Fruit fly (Drosophila melanogaster) whole organism, embryonic: ENCODE data around the gene Sap30.

Experiments used
- Ada2b ChIP-seq: fragments of 200-800 bp; sonication (Bioruptor generic); IDR thresholded peaks from 2 replicates; pipeline ENCODE4 v1.3.6; 2022; ENCODE audit warnings: missing biosample characterization, missing genetic modification characterization
- Asciz ChIP-seq: fragments of 200-800 bp; sonication (Bioruptor generic); optimal IDR thresholded peaks from 2 replicates; lab custom pipeline; 2017; ENCODE audit warnings: missing biosample characterization, mild to moderate bottlenecking, missing genetic modification characterization, missing genetic modification reagents
- Atf6 ChIP-seq: fragments of 200-800 bp; sonication (Bioruptor generic); IDR thresholded peaks from 2 replicates; pipeline ENCODE4 v1.3.6; 2022; ENCODE audit warnings: missing biosample characterization, missing genetic modification characterization
- Bdp1 ChIP-seq: fragments of 200-800 bp; sonication (Bioruptor generic); optimal IDR thresholded peaks from 3 replicates; lab custom pipeline; 2016; ENCODE audit warnings: missing biosample characterization, missing genetic modification characterization
- BtbVII ChIP-seq: fragments of 200-800 bp; sonication (Bioruptor generic); optimal IDR thresholded peaks from 3 replicates; lab custom pipeline; 2017; ENCODE audit warnings: missing biosample characterization, mild to moderate bottlenecking, missing genetic modification characterization
- CG10267 ChIP-seq: fragments of 200-800 bp; sonication (Bioruptor generic); optimal IDR thresholded peaks from 2 replicates; lab custom pipeline; 2018; ENCODE audit warnings: missing biosample characterization, mild to moderate bottlenecking, missing genetic modification characterization, moderate library complexity
- CG11504 ChIP-seq: fragments of 200-800 bp; sonication (Bioruptor generic); optimal IDR thresholded peaks from 3 replicates; lab custom pipeline; 2019; ENCODE audit warnings: missing biosample characterization, mild to moderate bottlenecking, missing genetic modification characterization, moderate library complexity
- CG1233 ChIP-seq: fragments of 200-800 bp; sonication (Bioruptor generic); optimal IDR thresholded peaks from 4 replicates; lab custom pipeline; 2018; ENCODE audit warnings: missing biosample characterization, mild to moderate bottlenecking, missing genetic modification characterization
- CG17361 ChIP-seq: fragments of 200-800 bp; sonication (Bioruptor generic); IDR thresholded peaks from 3 replicates; pipeline ENCODE4 v1.3.6; 2022; ENCODE audit warnings: missing biosample characterization, missing genetic modification characterization
- CG1792 ChIP-seq: fragments of 200-800 bp; sonication (Bioruptor generic); optimal IDR thresholded peaks from 2 replicates; lab custom pipeline; 2016; ENCODE audit warnings: missing biosample characterization, missing genetic modification characterization
- CG18262 ChIP-seq: fragments of 200-800 bp; optimal IDR thresholded peaks from 3 replicates; lab custom pipeline; 2019; ENCODE audit warnings: missing biosample characterization, mild to moderate bottlenecking, missing genetic modification characterization, moderate library complexity
- CG2129 ChIP-seq: fragments of 200-800 bp; sonication (Bioruptor generic); IDR thresholded peaks from 2 replicates; pipeline ENCODE4 v1.3.6; 2022; ENCODE audit warnings: missing biosample characterization, missing genetic modification characterization; ENCODE audit not compliant: partially characterized antibody
- CG2678 ChIP-seq: fragments of 200-800 bp; sonication (Bioruptor generic); optimal IDR thresholded peaks from 3 replicates; lab custom pipeline; 2019; ENCODE audit warnings: missing biosample characterization, mild to moderate bottlenecking, missing genetic modification characterization, moderate library complexity
- CG2712 ChIP-seq: fragments of 200-800 bp; optimal IDR thresholded peaks from 3 replicates; lab custom pipeline; 2019; ENCODE audit warnings: missing biosample characterization, mild to moderate bottlenecking, missing genetic modification characterization, moderate library complexity
- CG32532 ChIP-seq: fragments of 200-800 bp; sonication (Bioruptor generic); IDR thresholded peaks from 2 replicates; pipeline ENCODE4 v1.3.6; 2022; ENCODE audit warnings: missing biosample characterization, missing genetic modification characterization
- CG3726 ChIP-seq: fragments of 200-800 bp; sonication (Bioruptor generic); IDR thresholded peaks from 3 replicates; pipeline ENCODE4, ENCODE4 v1.3.6; 2022; ENCODE audit warnings: missing biosample characterization, missing genetic modification characterization
- CG4424 ChIP-seq: fragments of 200-800 bp; sonication (Bioruptor generic); optimal IDR thresholded peaks from 3 replicates; lab custom pipeline; 2016; ENCODE audit warnings: missing biosample characterization, missing genetic modification characterization
- CG5245 ChIP-seq: fragments of 200-800 bp; sonication (Bioruptor generic); optimal IDR thresholded peaks from 3 replicates; lab custom pipeline; 2016; ENCODE audit warnings: missing biosample characterization, missing genetic modification characterization
- CG6689 ChIP-seq: fragments of 200-800 bp; sonication (Bioruptor generic); IDR thresholded peaks from 2 replicates; pipeline ENCODE4 v1.3.6; 2022; ENCODE audit warnings: missing biosample characterization, missing genetic modification characterization
- CG8944 ChIP-seq: fragments of 200-800 bp; sonication (Bioruptor generic); optimal IDR thresholded peaks from 3 replicates; lab custom pipeline; 2016; ENCODE audit warnings: missing biosample characterization, missing genetic modification characterization
- CG9797 ChIP-seq: fragments of 200-800 bp; sonication (Bioruptor generic); optimal IDR thresholded peaks from 3 replicates; lab custom pipeline; 2018; ENCODE audit warnings: missing biosample characterization, mild to moderate bottlenecking, missing genetic modification characterization
- CTCF ChIP-seq: fragments of 200-800 bp; sonication (Bioruptor generic); optimal IDR thresholded peaks from 2 replicates; lab custom pipeline; 2017; ENCODE audit warnings: missing biosample characterization, mild to moderate bottlenecking, missing genetic modification characterization, moderate library complexity
- Drgx ChIP-seq: fragments of 200-800 bp; sonication (Bioruptor generic); IDR thresholded peaks from 2 replicates; pipeline ENCODE4 v1.3.6; 2022; ENCODE audit warnings: missing biosample characterization, missing genetic modification characterization
- Gug ChIP-seq: fragments of 200-800 bp; sonication (Bioruptor generic); IDR thresholded peaks from 4 replicates; pipeline ENCODE4 v1.3.6; 2022; ENCODE audit warnings: missing biosample characterization, missing genetic modification characterization
- Hr3 ChIP-seq: fragments of 200-800 bp; sonication (Bioruptor generic); optimal IDR thresholded peaks from 3 replicates; lab custom pipeline; 2016; ENCODE audit warnings: missing biosample characterization, missing genetic modification characterization
- Hr51 ChIP-seq, 2 experiments: fragments of 200-800 bp; sonication (Bioruptor generic); optimal IDR thresholded peaks; 2 replicates in 1 of 2; 3 replicates in 1 of 2; lab custom pipeline; 2016 to 2018; ENCODE audit warnings: missing biosample characterization in 2 of 2, missing genetic modification characterization in 2 of 2, mild to moderate bottlenecking in 1 of 2, moderate library complexity in 1 of 2
- Meics ChIP-seq: fragments of 200-800 bp; sonication (Bioruptor generic); optimal IDR thresholded peaks from 2 replicates; lab custom pipeline; 2017; ENCODE audit warnings: missing biosample characterization, mild to moderate bottlenecking, missing genetic modification characterization
- Pdp1 ChIP-seq, 2 experiments: fragments of 200-800 bp; sonication (Bioruptor generic); optimal IDR thresholded peaks; 3 replicates each; lab custom pipeline; 2016; ENCODE audit warnings: missing biosample characterization in 2 of 2, missing genetic modification characterization in 2 of 2, mild to moderate bottlenecking in 1 of 2, moderate library complexity in 1 of 2
- Rx ChIP-seq: fragments of 200-800 bp; sonication (Bioruptor generic); IDR thresholded peaks from 2 replicates; pipeline ENCODE4 v1.3.6; 2022; ENCODE audit warnings: missing biosample characterization, missing genetic modification characterization
- Sox102F ChIP-seq: fragments of 200-800 bp; sonication (Bioruptor generic); optimal IDR thresholded peaks from 2 replicates; lab custom pipeline; 2018; ENCODE audit warnings: missing biosample characterization, mild to moderate bottlenecking, missing genetic modification characterization, moderate library complexity
- Sry-δ ChIP-seq: fragments of 200-800 bp; sonication (Bioruptor generic); optimal IDR thresholded peaks from 2 replicates; lab custom pipeline; 2016; ENCODE audit warnings: missing biosample characterization, missing genetic modification characterization
- TFAM ChIP-seq: fragments of 200-800 bp; sonication (Bioruptor generic); optimal IDR thresholded peaks from 2 replicates; lab custom pipeline; 2017; ENCODE audit warnings: missing biosample characterization, missing genetic modification characterization, inconsistent platforms
- Taf1 ChIP-seq: fragments of 200-800 bp; sonication (Bioruptor generic); IDR thresholded peaks from 2 replicates; pipeline ENCODE4 v1.3.6; 2022; ENCODE audit warnings: missing biosample characterization, missing genetic modification characterization
- btn ChIP-seq: fragments of 200-800 bp; sonication (Bioruptor generic); optimal IDR thresholded peaks from 2 replicates; lab custom pipeline; 2016; ENCODE audit warnings: missing biosample characterization, missing genetic modification characterization
- corto ChIP-seq: fragments of 200-800 bp; sonication (Bioruptor generic); optimal IDR thresholded peaks from 2 replicates; lab custom pipeline; 2016; ENCODE audit warnings: missing biosample characterization, mild to moderate bottlenecking, missing genetic modification characterization, moderate library complexity
- danr ChIP-seq: fragments of 200-800 bp; sonication (Bioruptor generic); IDR thresholded peaks from 2 replicates; pipeline ENCODE4 v1.3.6; 2022; ENCODE audit warnings: missing biosample characterization, missing genetic modification characterization
- dysf ChIP-seq: fragments of 200-800 bp; sonication (Bioruptor generic); IDR thresholded peaks from 3 replicates; pipeline ENCODE4 v1.3.6; 2022; ENCODE audit warnings: missing biosample characterization, missing genetic modification characterization
- ewg ChIP-seq: fragments of 200-800 bp; sonication (Bioruptor generic); optimal IDR thresholded peaks from 3 replicates; lab custom pipeline; 2017; ENCODE audit warnings: mild to moderate bottlenecking, missing biosample characterization, missing genetic modification reagents, missing genetic modification characterization
- hkb ChIP-seq, 2 experiments: fragments of 200-800 bp in 1 of 2; fragments of >200 bp in 1 of 2; sonication (Bioruptor generic) in 1 of 2; IDR thresholded peaks in 1 of 2; optimal IDR thresholded peaks in 1 of 2; 2 replicates each; pipeline versions ENCODE4 v1.3.6 to Lab custom; 2017 to 2022; ENCODE audit warnings: missing biosample characterization in 1 of 2, missing genetic modification characterization in 1 of 2
- ind ChIP-seq: fragments of 200-800 bp; sonication (Bioruptor generic); optimal IDR thresholded peaks from 3 replicates; lab custom pipeline; 2016; ENCODE audit warnings: missing biosample characterization, missing genetic modification characterization
- jigr1 ChIP-seq: fragments of 200-800 bp; sonication (Bioruptor generic); IDR thresholded peaks from 3 replicates; pipeline ENCODE4 v1.3.6; 2022; ENCODE audit warnings: missing biosample characterization, missing genetic modification characterization
- jing ChIP-seq: fragments of 200-800 bp; sonication (Bioruptor generic); optimal IDR thresholded peaks from 2 replicates; lab custom pipeline; 2018; ENCODE audit warnings: missing biosample characterization, mild to moderate bottlenecking, missing genetic modification characterization
- lab ChIP-seq: fragments of 200-800 bp; sonication (Bioruptor generic); optimal IDR thresholded peaks from 3 replicates; lab custom pipeline; 2017; ENCODE audit warnings: missing biosample characterization, missing genetic modification characterization, mild to moderate bottlenecking, moderate library complexity, missing genetic modification reagents
- lilli ChIP-seq: fragments of 200-800 bp; sonication (Bioruptor generic); optimal IDR thresholded peaks from 3 replicates; lab custom pipeline; 2016; ENCODE audit warnings: missing biosample characterization, missing genetic modification characterization
- nmo ChIP-seq: fragments of 200-800 bp; sonication (Bioruptor generic); optimal IDR thresholded peaks from 2 replicates; lab custom pipeline; 2018; ENCODE audit warnings: missing biosample characterization, mild to moderate bottlenecking, missing genetic modification characterization, moderate library complexity
- pan ChIP-seq, 4 experiments: fragments of >200 bp in 3 of 4; fragments of 200-800 bp in 1 of 4; sonication (Bioruptor generic) in 1 of 4; optimal IDR thresholded peaks in 3 of 4; IDR thresholded peaks in 1 of 4; 2 replicates each; pipeline versions ENCODE4 v1.3.6 to Lab custom; 2017 to 2022; ENCODE audit warnings: missing biosample characterization in 2 of 4, missing genetic modification characterization in 2 of 4, mixed read lengths in 1 of 4
- prd ChIP-seq, 3 experiments: fragments of >200 bp in 2 of 3; fragments of 200-800 bp in 1 of 3; sonication (Bioruptor generic) in 1 of 3; optimal IDR thresholded peaks in 2 of 3; IDR thresholded peaks in 1 of 3; 2 replicates in 2 of 3; 3 replicates in 1 of 3; pipeline versions ENCODE4 v1.3.6 to Lab custom; 2017 to 2022; ENCODE audit warnings: missing biosample characterization in 1 of 3, missing genetic modification characterization in 1 of 3
- sr ChIP-seq: fragments of 200-800 bp; sonication (Bioruptor generic); IDR thresholded peaks from 3 replicates; pipeline ENCODE4 v1.3.6; 2022; ENCODE audit warnings: missing biosample characterization, missing genetic modification characterization
- ssp ChIP-seq: fragments of 200-800 bp; sonication (Bioruptor generic); IDR thresholded peaks from 2 replicates; pipeline ENCODE4 v1.3.6; 2022; ENCODE audit warnings: missing biosample characterization, missing genetic modification characterization
- zen2 ChIP-seq: fragments of 200-800 bp; sonication (Bioruptor generic); IDR thresholded peaks from 3 replicates; pipeline ENCODE4 v1.3.6; 2022; ENCODE audit warnings: missing biosample characterization, missing genetic modification characterization; ENCODE audit not compliant: partially characterized antibody

The Sap30 gene

dm6 chrX:16815168-16815567 lies 28.1 kb downstream of the Sap30 start (continued):
- 0 out of 2 replicates have a peak, but pooled peaks have one; percentile 23 for TF ChIP-seq Atf6 (GFP tag; lab: Robert Waterston, UW)
- TF ChIP-seq CG2712, result peak; percentile 13
- no peak for TF ChIP-seq CG10267
- TF ChIP-seq CG4424 (GFP tag; lab: Kevin White, UChicago), result peak; percentile 12
- TF ChIP-seq lilli (GFP tag; lab: Kevin White, UChicago), result no peak
- peak; percentile 23 for TF ChIP-seq ind (GFP tag; lab: Kevin White, UChicago)
- no peak for TF ChIP-seq sr (GFP tag; lab: Robert Waterston, UW)
- TF ChIP-seq prd (optimal IDR thresholded peaks at IDR 0.05; lab: Kevin White, UChicago), result no peak
- TF ChIP-seq prd (GFP tag; IDR thresholded peaks at IDR 0.05; lab: Robert Waterston, UW), result peak; percentile 28; the same call in 1 of the 3 replicates
- no peak for TF ChIP-seq CG1792 (GFP tag; lab: Kevin White, UChicago)
- no peak for TF ChIP-seq jing
- no peak for TF ChIP-seq CG8944
- TF ChIP-seq Drgx, result peak; percentile 64; the same call in 1 of the 2 replicates
- 0 out of 2 replicates have a peak, but pooled peaks have one; percentile 14 for TF ChIP-seq ssp (GFP tag; lab: Robert Waterston, UW)
- peak; percentile 28 for TF ChIP-seq nmo (GFP tag; lab: Kevin White, UChicago)
- TF ChIP-seq Rx (GFP tag; lab: Robert Waterston, UW), result peak; percentile 28; the same call in 1 of the 2 replicates
- TF ChIP-seq ewg (GFP tag; lab: Kevin White, UChicago), result no peak
- TF ChIP-seq zen2 (GFP tag; lab: Robert Waterston, UW), result no peak
- peak; percentile 9 for TF ChIP-seq Sox102F
- no peak for TF ChIP-seq hkb (optimal IDR thresholded peaks at IDR 0.05; lab: Kevin White, UChicago)
- TF ChIP-seq hkb (GFP tag; IDR thresholded peaks at IDR 0.05; lab: Robert Waterston, UW), result 0 out of 2 replicates have a peak, but pooled peaks have one; percentile 36
- 0 out of 2 replicates have a peak, but pooled peaks have one; percentile 32 for TF ChIP-seq Ada2b (GFP tag; lab: Robert Waterston, UW)
- no peak for TF ChIP-seq CG32532 (GFP tag; lab: Robert Waterston, UW)
- TF ChIP-seq Pdp1 (GFP tag; optimal IDR thresholded peaks at IDR 0.05; lab: Kevin White, UChicago), result peak in 1 of 2 experiments; percentile 8
- TF ChIP-seq CG11504, result peak; percentile 68
- TF ChIP-seq CG1233 (GFP tag; lab: Kevin White, UChicago), result no peak
- TF ChIP-seq lab (GFP tag; lab: Kevin White, UChicago), result peak; percentile 24
- no peak for TF ChIP-seq CG5245 (GFP tag; lab: Kevin White, UChicago)
- TF ChIP-seq dysf, result peak; percentile 52; the same call in 2 of the 3 replicates
- 0 out of 2 replicates have a peak, but pooled peaks have one; percentile 41 for TF ChIP-seq CG6689 (GFP tag; lab: Robert Waterston, UW)
- TF ChIP-seq danr (GFP tag; lab: Robert Waterston, UW), result 0 out of 2 replicates have a peak, but pooled peaks have one; percentile 25
- no peak for TF ChIP-seq jigr1 (GFP tag; lab: Robert Waterston, UW)
- TF ChIP-seq CG3726 (GFP tag; lab: Robert Waterston, UW), result no peak
- no peak for TF ChIP-seq TFAM (GFP tag; lab: Kevin White, UChicago)
- TF ChIP-seq Hr3, result no peak
- TF ChIP-seq Hr51 (GFP tag; optimal IDR thresholded peaks at IDR 0.05; lab: Kevin White, UChicago), result peak in 1 of 2 experiments; percentile 53

DNA sequence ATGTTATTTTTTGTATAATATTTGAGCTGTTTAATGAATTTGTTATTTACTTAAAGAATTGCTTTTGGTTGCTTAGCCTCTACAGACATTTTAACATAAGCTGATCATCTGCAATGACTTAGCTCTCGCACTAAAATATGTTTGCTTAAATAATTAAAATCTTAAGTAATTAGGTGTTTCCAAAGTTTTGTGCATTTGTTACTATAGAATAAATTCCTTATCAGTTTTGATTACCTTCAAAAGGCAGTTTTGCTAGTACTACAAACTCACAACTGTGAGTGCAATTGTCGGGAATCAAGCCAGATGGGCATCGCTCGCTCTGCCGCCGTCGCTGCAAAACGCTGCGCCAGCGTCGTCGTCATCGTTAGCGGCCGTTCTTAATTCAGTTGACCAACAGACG lies 29.4 kb downstream of the Sap30 start:
- TF ChIP-seq CG2678 (tag; lab: Kevin White, UChicago) (peak; percentile 11), jing (no peak), corto (GFP tag; lab: Kevin White, UChicago) (no peak), btn (no peak), CTCF (GFP tag; lab: Kevin White, UChicago) (no peak), Sry-δ (no peak), Asciz (GFP tag; lab: Kevin White, UChicago) (no peak), Taf1 (GFP tag; lab: Robert Waterston, UW) (no peak), CG11504 (peak; percentile 21), BtbVII (no peak), pan (optimal IDR thresholded peaks at IDR 0.05; lab: Kevin White, UChicago) (no peak), pan (GFP tag; optimal IDR thresholded peaks at IDR 0.05 in 1 of 2, IDR thresholded peaks at IDR 0.05 in 1 of 2) (peak in 1 of 2 experiments; percentile 16), Meics (GFP tag; lab: Kevin White, UChicago) (no peak), Bdp1 (GFP tag; lab: Kevin White, UChicago) (no peak), CG9797 (GFP tag; lab: Kevin White, UChicago) (no peak), Gug (GFP tag; lab: Robert Waterston, UW) (no peak), CG18262 (tag; lab: Kevin White, UChicago) (peak; percentile 2), CG2129 (GFP tag; lab: Robert Waterston, UW) (no peak), CG17361 (GFP tag; lab: Robert Waterston, UW) (peak; percentile 33; the same call in 1 of the 3 replicates)
